Worm (Caenorhabditis elegans) whole organism, young adult: ENCODE measurements around the gene tftc-3.

Experiments
- B0035.1 ChIP-seq: sonication (generic microtip); optimal IDR thresholded peaks from 2 replicates; lab custom pipeline; 2016; ENCODE audit warnings: missing genetic modification characterization, mild to moderate bottlenecking, missing compliant biosample characterization, missing genotype, missing genetic modification reagents
- B0336.3 ChIP-seq: fragments of 200-800 bp; sonication (Bioruptor generic); IDR thresholded peaks from 2 replicates; pipeline ENCODE4 v1.3.6; 2022; ENCODE audit warnings: missing genetic modification characterization, missing compliant biosample characterization
- F39B2.1 ChIP-seq: fragments of 200-800 bp; sonication (Bioruptor generic); IDR thresholded peaks from 2 replicates; pipeline ENCODE4 v1.3.6; 2022; ENCODE audit warnings: missing genetic modification reagents, missing genetic modification characterization, missing compliant biosample characterization
- F49E8.2 ChIP-seq: sonication (generic microtip); optimal IDR thresholded peaks from 3 replicates; lab custom pipeline; 2017; ENCODE audit warnings: missing genetic modification characterization, mild to moderate bottlenecking, missing compliant biosample characterization, antibody characterized with exemption, moderate library complexity; ENCODE audit not compliant: insufficient read depth
- F57A8.1 ChIP-seq: fragments of 200-800 bp; sonication (Bioruptor generic); optimal IDR thresholded peaks from 2 replicates; lab custom pipeline; 2018; ENCODE audit warnings: mild to moderate bottlenecking, missing genetic modification characterization, moderate library complexity, missing compliant biosample characterization
- Y67H2A.10 ChIP-seq: fragments of 200-800 bp; sonication (Bioruptor generic); conservative IDR thresholded peaks from 2 replicates; pipeline ENCODE4 v1.3.6; 2022; ENCODE audit warnings: missing genetic modification reagents, missing genetic modification characterization, missing compliant biosample characterization
- aptf-2 ChIP-seq: fragments of 200-800 bp; sonication (Bioruptor generic); conservative IDR thresholded peaks from 2 replicates; pipeline ENCODE4 v1.3.6; 2022; ENCODE audit warnings: missing genetic modification reagents, missing genetic modification characterization, missing compliant biosample characterization
- aptf-3 ChIP-seq: fragments of 200-800 bp; sonication (Bioruptor generic); IDR thresholded peaks from 2 replicates; pipeline ENCODE4 v1.3.6; 2022; ENCODE audit warnings: missing genetic modification characterization, missing compliant biosample characterization
- atf-7 ChIP-seq: sonication (generic microtip); optimal IDR thresholded peaks from 2 replicates; lab custom pipeline; 2017; ENCODE audit warnings: mild to moderate bottlenecking, missing genetic modification characterization, missing compliant biosample characterization
- athp-1 ChIP-seq: sonication (generic microtip); optimal IDR thresholded peaks from 2 replicates; lab custom pipeline; 2017; ENCODE audit warnings: mild to moderate bottlenecking, missing genetic modification characterization, missing compliant biosample characterization
- attf-3 ChIP-seq: fragments of 200-800 bp; sonication (Bioruptor generic); conservative IDR thresholded peaks from 2 replicates; pipeline ENCODE4 v1.3.6; 2022; ENCODE audit warnings: missing genetic modification reagents, missing genetic modification characterization, missing compliant biosample characterization
- ceh-100 ChIP-seq: fragments of 200-800 bp; sonication (Bioruptor generic); IDR thresholded peaks from 2 replicates; pipeline ENCODE4 v1.3.6; 2022; ENCODE audit warnings: missing genetic modification reagents, missing genetic modification characterization, missing compliant biosample characterization
- ceh-40 ChIP-seq: fragments of 200-800 bp; sonication (Bioruptor generic); IDR thresholded peaks from 2 replicates; pipeline ENCODE4 v1.3.6; 2022; ENCODE audit warnings: missing genetic modification characterization, missing compliant biosample characterization
- chd-7 ChIP-seq: sonication (generic microtip); optimal IDR thresholded peaks from 2 replicates; lab custom pipeline; 2016; ENCODE audit warnings: mild to moderate bottlenecking, missing genetic modification characterization, moderate library complexity, missing compliant biosample characterization
- die-1 ChIP-seq: sonication (generic microtip); optimal IDR thresholded peaks from 2 replicates; lab custom pipeline; 2016; ENCODE audit warnings: missing genotype, mild to moderate bottlenecking, missing genetic modification characterization, missing compliant biosample characterization
- dpff-1 ChIP-seq: sonication (generic microtip); optimal IDR thresholded peaks from 2 replicates; lab custom pipeline; 2017; ENCODE audit warnings: mild to moderate bottlenecking, missing genetic modification characterization, missing compliant biosample characterization
- efl-1 ChIP-seq: fragments of 150-350 bp; optimal IDR thresholded peaks from 2 replicates; lab custom pipeline; 2014; ENCODE audit warnings: missing biosample characterization, missing genetic modification reagents, missing genetic modification characterization
- egl-18 ChIP-seq: fragments of 200-800 bp; sonication (Bioruptor generic); IDR thresholded peaks from 2 replicates; pipeline ENCODE4 v1.3.6; 2022; ENCODE audit warnings: missing genetic modification reagents, missing genetic modification characterization, missing compliant biosample characterization
- egrh-3 ChIP-seq: fragments of 200-800 bp; sonication (Bioruptor generic); IDR thresholded peaks from 2 replicates; pipeline ENCODE4 v1.3.6; 2022; ENCODE audit warnings: missing genetic modification reagents, missing genetic modification characterization, missing compliant biosample characterization
- ekl-4 ChIP-seq: fragments of 200-800 bp; sonication (Bioruptor generic); IDR thresholded peaks from 2 replicates; pipeline ENCODE4 v1.3.6; 2022; ENCODE audit warnings: missing genetic modification reagents, missing genetic modification characterization, missing compliant biosample characterization
- ets-4 ChIP-seq: fragments of 200-800 bp; sonication (Bioruptor generic); optimal IDR thresholded peaks from 2 replicates; lab custom pipeline; 2018; ENCODE audit warnings: mild to moderate bottlenecking, missing genetic modification characterization, missing compliant biosample characterization
- lag-1 ChIP-seq: fragments of 200-800 bp; sonication (Bioruptor generic); IDR thresholded peaks from 2 replicates; pipeline ENCODE4 v1.3.6; 2022; ENCODE audit warnings: missing genetic modification reagents, missing genetic modification characterization, missing compliant biosample characterization
- lin-40 ChIP-seq: sonication (generic microtip); optimal IDR thresholded peaks from 2 replicates; lab custom pipeline; 2016; ENCODE audit warnings: missing genetic modification characterization, mild to moderate bottlenecking, missing compliant biosample characterization, missing genotype, missing genetic modification reagents
- lsy-27 ChIP-seq: sonication (generic microtip); optimal IDR thresholded peaks from 2 replicates; lab custom pipeline; 2017; ENCODE audit warnings: missing genetic modification characterization, mild to moderate bottlenecking, missing compliant biosample characterization, antibody characterized with exemption, missing genotype, borderline replicate concordance; ENCODE audit not compliant: insufficient read depth
- mel-28 ChIP-seq: sonication (generic microtip); optimal IDR thresholded peaks from 2 replicates; lab custom pipeline; 2016; ENCODE audit warnings: borderline replicate concordance, mild to moderate bottlenecking, missing genetic modification characterization, missing compliant biosample characterization
- mes-4 ChIP-seq: sonication (generic microtip); optimal IDR thresholded peaks from 2 replicates; lab custom pipeline; 2016; ENCODE audit warnings: missing genotype, missing genetic modification characterization, missing compliant biosample characterization
- mxl-1 ChIP-seq: sonication (generic microtip); optimal IDR thresholded peaks from 2 replicates; lab custom pipeline; 2016; ENCODE audit warnings: missing genetic modification characterization, missing compliant biosample characterization
- nhr-120 ChIP-seq: fragments of 200-800 bp; sonication (Bioruptor generic); IDR thresholded peaks from 2 replicates; pipeline ENCODE4 v1.3.6; 2022; ENCODE audit warnings: missing genetic modification characterization, missing compliant biosample characterization
- nhr-27 ChIP-seq: fragments of 200-800 bp; sonication (Bioruptor generic); optimal IDR thresholded peaks from 2 replicates; lab custom pipeline; 2018; ENCODE audit warnings: mild to moderate bottlenecking, missing genetic modification characterization, moderate library complexity, missing compliant biosample characterization
- nhr-90 ChIP-seq: sonication (generic microtip); optimal IDR thresholded peaks from 2 replicates; lab custom pipeline; 2016; ENCODE audit warnings: missing genotype, mild to moderate bottlenecking, missing genetic modification characterization, missing compliant biosample characterization
- pha-4 ChIP-seq: fragments of 150-350 bp; sonication (generic microtip); optimal IDR thresholded peaks from 2 replicates; lab custom pipeline; 2014; ENCODE audit warnings: missing biosample characterization, missing genetic modification reagents, missing genetic modification characterization
- snpc-1.1 ChIP-seq: sonication (generic microtip); optimal IDR thresholded peaks from 2 replicates; lab custom pipeline; 2017; ENCODE audit warnings: missing genetic modification characterization, mild to moderate bottlenecking, missing compliant biosample characterization, antibody characterized with exemption, moderate library complexity, missing genotype, missing genetic modification reagents; ENCODE audit not compliant: insufficient read depth
- sptf-2 ChIP-seq: fragments of 200-800 bp; sonication (Bioruptor generic); optimal IDR thresholded peaks from 2 replicates; lab custom pipeline; 2018; ENCODE audit warnings: mild to moderate bottlenecking, missing genetic modification characterization, missing compliant biosample characterization
- tbp1 ChIP-seq: fragments of 200-800 bp; sonication (Bioruptor generic); optimal IDR thresholded peaks from 2 replicates; lab custom pipeline; 2018; ENCODE audit warnings: mild to moderate bottlenecking, missing genetic modification characterization, missing compliant biosample characterization
- tlf-1 ChIP-seq: fragments of 200-800 bp; sonication (Bioruptor generic); optimal IDR thresholded peaks from 2 replicates; lab custom pipeline; 2018; ENCODE audit warnings: mild to moderate bottlenecking, missing genetic modification characterization, missing compliant biosample characterization
- unc-130 ChIP-seq: sonication (generic microtip); optimal IDR thresholded peaks from 2 replicates; lab custom pipeline; 2016; ENCODE audit warnings: missing genetic modification reagents, missing genetic modification characterization, missing compliant biosample characterization
- ztf-22 ChIP-seq: fragments of 200-800 bp; sonication (Bioruptor generic); optimal IDR thresholded peaks from 2 replicates; lab custom pipeline; 2018; ENCODE audit warnings: mild to moderate bottlenecking, missing genetic modification characterization, moderate library complexity, missing compliant biosample characterization
- ztf-25 ChIP-seq: fragments of 200-800 bp; sonication (Bioruptor generic); IDR thresholded peaks from 2 replicates; pipeline ENCODE4 v1.3.6; 2022; ENCODE audit warnings: missing genetic modification reagents, missing genetic modification characterization, missing compliant biosample characterization
- ztf-26 ChIP-seq: sonication (generic microtip); optimal IDR thresholded peaks from 2 replicates; lab custom pipeline; 2017; ENCODE audit warnings: missing genetic modification characterization, missing compliant biosample characterization

tftc-3 gene

ce11 chrV:10230932-10231331 is 20.8 kb upstream of the tftc-3 start, which contains the start of gene fipr-6 (continued):
- TF ChIP-seq attf-3 (GFP tag; lab: Robert Waterston, UW): no peak
- TF ChIP-seq atf-7 (tag; lab: Kevin White, UChicago): no peak

- no peak for TF ChIP-seq B0035.1 (tag; lab: Kevin White, UChicago)
- TF ChIP-seq mes-4 (tag; lab: Kevin White, UChicago): no peak
- TF ChIP-seq athp-1 (tag; lab: Kevin White, UChicago): no peak
- TF ChIP-seq F39B2.1 (GFP tag; lab: Robert Waterston, UW): no peak
- no peak for TF ChIP-seq B0336.3 (GFP tag; lab: Robert Waterston, UW)
- no peak for TF ChIP-seq ztf-22 (GFP tag; lab: Kevin White, UChicago)
- no peak for TF ChIP-seq ceh-40 (GFP tag; lab: Robert Waterston, UW)
- no peak for TF ChIP-seq F57A8.1 (GFP tag; lab: Kevin White, UChicago)
- no peak for TF ChIP-seq tlf-1 (GFP tag; lab: Kevin White, UChicago)
- TF ChIP-seq mxl-1 (tag; lab: Kevin White, UChicago): no peak
- no peak for TF ChIP-seq aptf-2 (GFP tag; lab: Robert Waterston, UW)
- TF ChIP-seq ets-4 (GFP tag; lab: Kevin White, UChicago): no peak
- no peak for TF ChIP-seq die-1 (tag; lab: Kevin White, UChicago)
- TF ChIP-seq, all 124 proteins: peak for 0
Measured at ce11 chrV:10229222-10229879, 19.2 kb upstream of the tftc-3 start, which contains the start of the genes pyt-1 and fipr-7. TSS of gene pyt-1 (minus strand) at chrV:10229322. TSS of gene fipr-7 (plus strand) at chrV:10229829.

DNA sequence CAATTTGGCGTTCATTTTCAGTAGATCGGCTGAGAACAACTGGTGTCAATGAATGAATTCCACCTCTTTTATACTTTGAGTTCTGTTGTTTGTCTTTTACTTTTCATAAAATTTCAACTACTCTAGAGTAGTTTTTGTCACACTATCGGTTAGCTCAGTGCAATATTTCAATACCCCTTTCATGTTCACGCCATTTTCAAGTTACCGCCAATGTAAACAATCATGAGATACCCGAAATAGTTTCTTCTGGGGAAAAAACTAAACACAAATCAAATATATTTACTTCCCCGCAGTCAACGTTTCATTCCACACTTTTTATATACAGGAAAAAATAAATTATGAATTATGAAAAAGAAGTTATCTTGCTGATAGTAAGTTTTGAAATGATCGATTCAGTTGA is 18.2 kb upstream of the tftc-3 start, which contains the start of gene fipr-4:
Gene fipr-4 (minus strand): TSS at position 101 of the 400 bp plus-strand sequence.
- no peak for TF ChIP-seq dpff-1 (tag; lab: Kevin White, UChicago)
- no peak for TF ChIP-seq F39B2.1 (GFP tag; lab: Robert Waterston, UW)
- TF ChIP-seq atf-7 (tag; lab: Kevin White, UChicago): no peak
- TF ChIP-seq sptf-2 (GFP tag; lab: Kevin White, UChicago): no peak
- TF ChIP-seq nhr-27: no peak
- TF ChIP-seq ceh-100 (GFP tag; lab: Robert Waterston, UW): no peak
- TF ChIP-seq lag-1 (GFP tag; lab: Robert Waterston, UW): no peak
- TF ChIP-seq nhr-120 (GFP tag; lab: Robert Waterston, UW): no peak
- no peak for TF ChIP-seq unc-130 (GFP tag; lab: Kevin White, UChicago)
- TF ChIP-seq efl-1 (GFP tag; lab: Kevin White, UChicago): no peak
- no peak for TF ChIP-seq F49E8.2
- no peak for TF ChIP-seq ztf-26 (tag; lab: Kevin White, UChicago)
- TF ChIP-seq pha-4: no peak
- no peak for TF ChIP-seq mel-28 (tag; lab: Kevin White, UChicago)
- TF ChIP-seq lin-40 (tag; lab: Kevin White, UChicago): no peak
- no peak for TF ChIP-seq chd-7 (tag; lab: Kevin White, UChicago)
- TF ChIP-seq ekl-4 (GFP tag; lab: Robert Waterston, UW): no peak
- TF ChIP-seq Y67H2A.10: no peak
- TF ChIP-seq tbp1 (GFP tag; lab: Kevin White, UChicago): no peak
- TF ChIP-seq aptf-3 (GFP tag; lab: Robert Waterston, UW): no peak

- TF ChIP-seq lsy-27 (tag; lab: Kevin White, UChicago) (no peak), snpc-1.1 (tag; lab: Kevin White, UChicago) (no peak), egl-18 (GFP tag; lab: Robert Waterston, UW) (no peak), egrh-3 (GFP tag; lab: Robert Waterston, UW) (no peak), nhr-90 (tag; lab: Kevin White, UChicago) (no peak), ztf-25 (GFP tag; lab: Robert Waterston, UW) (no peak)
Measured at ce11 chrV:10227333-10227732, 17.2 kb upstream of the tftc-3 start, which contains the start of gene ttr-19. TSS of gene ttr-19 (minus strand) at chrV:10227433.
